Worm (Caenorhabditis elegans) whole organism, L4 larva: ENCODE measurements around the gene lbp-9.

Experiments used
- T26A8.4 ChIP-seq: fragments of 200-800 bp; sonication (Bioruptor generic); IDR thresholded peaks from 2 replicates; pipeline ENCODE4 v1.3.6; 2022; ENCODE audit warnings: missing genetic modification characterization, missing compliant biosample characterization
- Y5F2A.4 ChIP-seq: fragments of 200-800 bp; sonication (Bioruptor generic); optimal IDR thresholded peaks from 2 replicates; lab custom pipeline; 2018; ENCODE audit warnings: mild to moderate bottlenecking, missing genetic modification characterization, missing compliant biosample characterization
- ZK337.2 ChIP-seq: fragments of 200-800 bp; sonication (Bioruptor generic); IDR thresholded peaks from 2 replicates; pipeline ENCODE4 v1.3.6; 2022; ENCODE audit warnings: missing genetic modification reagents, missing genetic modification characterization, missing compliant biosample characterization
- aha-1 ChIP-seq: fragments of 150-350 bp; peaks from one replicate; lab custom pipeline; 2014; ENCODE audit warnings: missing biosample characterization, missing genetic modification characterization
- ama-1 ChIP-seq: fragments of 150-350 bp; optimal IDR thresholded peaks from 2 replicates; lab custom pipeline; 2014; ENCODE audit warnings: inconsistent platforms, mixed read lengths
- arid-1 ChIP-seq: fragments of 200-800 bp; sonication (Bioruptor generic); conservative IDR thresholded peaks from 2 replicates; pipeline ENCODE4 v1.3.6; 2022; ENCODE audit warnings: missing genetic modification reagents, missing genetic modification characterization, missing compliant biosample characterization
- ceh-28 ChIP-seq: fragments of 150-350 bp; optimal IDR thresholded peaks from 2 replicates; lab custom pipeline; 2014; ENCODE audit warnings: missing biosample characterization, missing genetic modification reagents, missing genetic modification characterization
- ceh-62 ChIP-seq: sonication (generic microtip); optimal IDR thresholded peaks from 2 replicates; lab custom pipeline; 2017; ENCODE audit warnings: missing biosample characterization, missing genetic modification characterization
- ces-1 ChIP-seq: fragments of 150-350 bp; sonication (generic microtip); optimal IDR thresholded peaks from 4 replicates; lab custom pipeline; 2014; ENCODE audit warnings: missing biosample characterization, missing genetic modification reagents, missing genetic modification characterization
- ctbp-1 ChIP-seq: fragments of 200-800 bp; sonication (Bioruptor generic); IDR thresholded peaks from 2 replicates; pipeline ENCODE4 v1.3.6; 2022; ENCODE audit warnings: missing genetic modification reagents, missing genetic modification characterization, missing compliant biosample characterization
- dmd-6 ChIP-seq: fragments of 200-800 bp; sonication (Bioruptor generic); IDR thresholded peaks from 2 replicates; pipeline ENCODE4 v1.3.6; 2022; ENCODE audit warnings: missing genetic modification reagents, missing genetic modification characterization, missing compliant biosample characterization
- dmd-9 ChIP-seq: fragments of 200-800 bp; sonication (Bioruptor generic); IDR thresholded peaks from 2 replicates; pipeline ENCODE4 v1.3.6; 2022; ENCODE audit warnings: missing genetic modification reagents, missing genetic modification characterization, missing compliant biosample characterization
- fos-1 ChIP-seq: fragments of 150-350 bp; optimal IDR thresholded peaks from 2 replicates; lab custom pipeline; 2014; ENCODE audit warnings: missing biosample characterization, missing genetic modification characterization
- hlh-11 ChIP-seq: fragments of 200-800 bp; sonication (Bioruptor generic); optimal IDR thresholded peaks from 2 replicates; lab custom pipeline; 2018; ENCODE audit warnings: mild to moderate bottlenecking, missing genetic modification characterization, missing compliant biosample characterization
- hlh-30 ChIP-seq: sonication (generic microtip); optimal IDR thresholded peaks from 2 replicates; lab custom pipeline; 2017; ENCODE audit warnings: antibody characterized with exemption, mild to moderate bottlenecking, missing genetic modification characterization, missing compliant biosample characterization; ENCODE audit not compliant: insufficient read depth
- lim-7 ChIP-seq: fragments of 200-800 bp; sonication (Bioruptor generic); IDR thresholded peaks from 2 replicates; pipeline ENCODE4 v1.3.6; 2022; ENCODE audit warnings: missing genetic modification characterization, missing compliant biosample characterization
- lin-13 ChIP-seq: fragments of 150-350 bp; optimal IDR thresholded peaks from 2 replicates; lab custom pipeline; 2014; ENCODE audit warnings: missing biosample characterization, missing genetic modification reagents, missing genetic modification characterization
- lin-15B ChIP-seq: fragments of 150-350 bp; sonication (generic microtip); optimal IDR thresholded peaks from 3 replicates; lab custom pipeline; 2014; ENCODE audit warnings: missing biosample characterization, missing genetic modification characterization
- lin-38 ChIP-seq: fragments of 200-800 bp; sonication (Bioruptor generic); IDR thresholded peaks from 2 replicates; pipeline ENCODE4 v1.3.6; 2022; ENCODE audit warnings: missing genetic modification reagents, missing genetic modification characterization, missing compliant biosample characterization
- lin-39 ChIP-seq: fragments of 150-350 bp; optimal IDR thresholded peaks from 2 replicates; lab custom pipeline; 2014; ENCODE audit warnings: missing biosample characterization, missing genetic modification reagents, missing genetic modification characterization
- lir-3 ChIP-seq: sonication (generic microtip); optimal IDR thresholded peaks from 2 replicates; lab custom pipeline; 2016; ENCODE audit warnings: mild to moderate bottlenecking, missing genetic modification characterization, missing compliant biosample characterization
- mdl-1 ChIP-seq, 2 experiments: fragments of 150-350 bp in 1 of 2; sonication (generic microtip) in 1 of 2; optimal IDR thresholded peaks; 2 replicates each; lab custom pipeline; 2014 to 2017; ENCODE audit warnings: missing biosample characterization in 2 of 2, missing genetic modification characterization in 2 of 2
- mdt-29 ChIP-seq: fragments of 200-800 bp; sonication (Bioruptor generic); IDR thresholded peaks from 2 replicates; pipeline ENCODE4 v1.3.6; 2022; ENCODE audit warnings: missing genetic modification reagents, missing genetic modification characterization, missing compliant biosample characterization
- mep-1 ChIP-seq: fragments of 150-350 bp; sonication (generic microtip); optimal IDR thresholded peaks from 3 replicates; lab custom pipeline; 2014; ENCODE audit warnings: missing biosample characterization, missing genetic modification characterization
- mxl-2 ChIP-seq: fragments of 200-800 bp; sonication (Bioruptor generic); conservative IDR thresholded peaks from 2 replicates; pipeline ENCODE4 v1.3.6; 2022; ENCODE audit warnings: missing genetic modification reagents, missing genetic modification characterization, missing compliant biosample characterization
- mxl-3 ChIP-seq: fragments of 200-800 bp; sonication (Bioruptor generic); optimal IDR thresholded peaks from 2 replicates; lab custom pipeline; 2018; ENCODE audit warnings: mild to moderate bottlenecking, missing genetic modification characterization, missing compliant biosample characterization
- nhr-11 ChIP-seq: fragments of 150-350 bp; optimal IDR thresholded peaks from 2 replicates; lab custom pipeline; 2014; ENCODE audit warnings: missing biosample characterization, missing genetic modification characterization
- nhr-111 ChIP-seq: fragments of 200-800 bp; sonication (Bioruptor generic); optimal IDR thresholded peaks from 2 replicates; lab custom pipeline; 2018; ENCODE audit warnings: mild to moderate bottlenecking, missing genetic modification characterization, missing compliant biosample characterization
- nhr-28 ChIP-seq: fragments of 150-350 bp; optimal IDR thresholded peaks from 2 replicates; lab custom pipeline; 2014; ENCODE audit warnings: missing biosample characterization, missing genetic modification characterization
- nhr-48 ChIP-seq: sonication (generic microtip); optimal IDR thresholded peaks from 2 replicates; lab custom pipeline; 2016; ENCODE audit warnings: mild to moderate bottlenecking, missing genetic modification characterization, missing compliant biosample characterization
- pha-4 ChIP-seq, 2 experiments: fragments of 150-350 bp in 1 of 2; fragments of 200-800 bp in 1 of 2; sonication (Bioruptor generic) in 1 of 2; IDR thresholded peaks in 1 of 2; optimal IDR thresholded peaks in 1 of 2; 2 replicates each; pipeline versions ENCODE4 v1.3.6 to Lab custom; 2014 to 2022; ENCODE audit warnings: missing genetic modification characterization in 2 of 2, missing genetic modification reagents in 2 of 2, missing biosample characterization in 1 of 2, missing compliant biosample characterization in 1 of 2
- sdz-12 ChIP-seq: fragments of 200-800 bp; sonication (Bioruptor generic); optimal IDR thresholded peaks from 2 replicates; lab custom pipeline; 2018; ENCODE audit warnings: mild to moderate bottlenecking, missing genetic modification characterization, missing compliant biosample characterization
- skn-1 ChIP-seq: fragments of 150-350 bp; optimal IDR thresholded peaks from 2 replicates; lab custom pipeline; 2014; ENCODE audit warnings: missing biosample characterization, missing genetic modification characterization
- snpc-1.2 ChIP-seq: fragments of 200-800 bp; sonication (Bioruptor generic); IDR thresholded peaks from 2 replicates; pipeline ENCODE4 v1.3.6; 2022; ENCODE audit warnings: missing genetic modification reagents, missing genetic modification characterization, missing compliant biosample characterization
- snpc-4 ChIP-seq: fragments of 150-350 bp; optimal IDR thresholded peaks from 2 replicates; lab custom pipeline; 2014; ENCODE audit warnings: missing biosample characterization, missing genetic modification characterization
- tag-97 ChIP-seq: fragments of 200-800 bp; sonication (Bioruptor generic); IDR thresholded peaks from 2 replicates; pipeline ENCODE4 v1.3.6; 2022; ENCODE audit warnings: missing genetic modification characterization, missing compliant biosample characterization
- unc-130 ChIP-seq: sonication (generic microtip); optimal IDR thresholded peaks from 2 replicates; lab custom pipeline; 2016; ENCODE audit warnings: missing genetic modification reagents, missing genetic modification characterization, missing compliant biosample characterization
- unc-39 ChIP-seq: sonication (generic microtip); optimal IDR thresholded peaks from 2 replicates; lab custom pipeline; 2017; ENCODE audit warnings: missing biosample characterization, missing genetic modification characterization
- unc-62 ChIP-seq, 3 experiments: fragments of 150-350 bp in 1 of 3; sonication (generic microtip); optimal IDR thresholded peaks in 2 of 3; peaks in 1 of 3; 1 replicate in 1 of 3; 2 replicates in 2 of 3; lab custom pipeline; 2014 to 2017; ENCODE audit warnings: missing biosample characterization in 3 of 3, missing genetic modification characterization in 3 of 3, missing genetic modification reagents in 3 of 3, missing genotype in 1 of 3
- zip-2 ChIP-seq: fragments of 150-350 bp; optimal IDR thresholded peaks from 2 replicates; lab custom pipeline; 2014; ENCODE audit warnings: missing biosample characterization, missing genetic modification characterization

The lbp-9 gene

ce11 chrV:2068728-2069443 is 637 bp downstream of the lbp-9 start (continued):
- TF ChIP-seq lim-7 (GFP tag; lab: Robert Waterston, UW) (no peak), ctbp-1 (GFP tag; lab: Robert Waterston, UW) (no peak), arid-1 (GFP tag; lab: Robert Waterston, UW) (no peak), snpc-1.2 (GFP tag; lab: Robert Waterston, UW) (no peak), lin-38 (peak; percentile 12; the same call in 1 of the 2 replicates), fos-1 (tag; lab: Kevin White, UChicago) (no peak), mxl-3 (GFP tag; lab: Kevin White, UChicago) (no peak), mdt-29 (no peak), tag-97 (GFP tag; lab: Robert Waterston, UW) (no peak), lin-39 (no peak), lin-13 (GFP tag; lab: Kevin White, UChicago) (no peak), unc-62 (GFP tag; optimal IDR thresholded peaks at IDR 0.05 in 1 of 2; lab: Kevin White, UChicago) (no peak), unc-62 (tag; optimal IDR thresholded peaks at IDR 0.05; lab: Kevin White, UChicago) (no peak), pha-4 (GFP tag; IDR thresholded peaks at IDR 0.05; lab: Robert Waterston, UW) (peak; percentile 14; the same call in 1 of the 2 replicates), pha-4 (tag; optimal IDR thresholded peaks at IDR 0.05; lab: Kevin White, UChicago) (no peak)

DNA sequence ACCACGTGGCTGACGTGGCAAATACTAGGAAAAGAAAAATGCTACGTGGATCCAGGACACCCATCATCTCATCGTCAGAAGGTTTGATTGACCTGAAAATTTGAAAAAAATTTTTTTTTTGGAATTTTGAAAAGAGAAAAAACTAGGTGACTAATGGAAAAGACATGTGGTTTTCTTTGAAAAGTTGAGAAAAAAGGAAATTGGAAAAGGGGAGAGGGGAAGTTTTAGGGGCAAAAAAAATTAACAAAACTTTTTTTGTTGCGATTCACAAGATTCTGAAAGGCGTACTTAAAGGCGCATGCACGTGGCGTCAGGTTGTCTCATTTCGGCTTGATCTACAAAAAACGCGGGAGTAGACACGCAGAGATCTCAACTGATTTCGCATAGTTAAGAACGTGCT is 4.6 kb downstream of the lbp-9 start, which contains the start of gene Y40B10A.9:
Gene Y40B10A.9, minus strand, starts transcription at position 101 of the 400 bp plus-strand sequence.
- TF ChIP-seq Y5F2A.4 (GFP tag; lab: Kevin White, UChicago) (no peak), T26A8.4 (GFP tag; lab: Robert Waterston, UW) (no peak), mdl-1 (tag; optimal IDR thresholded peaks at IDR 0.05; lab: Kevin White, UChicago) (no peak), snpc-1.2 (GFP tag; lab: Robert Waterston, UW) (no peak), lir-3 (tag; lab: Kevin White, UChicago) (no peak), ceh-62 (tag; lab: Kevin White, UChicago) (no peak), nhr-28 (no peak), lin-15B (tag; lab: Kevin White, UChicago) (no peak), ZK337.2 (GFP tag; lab: Robert Waterston, UW) (no peak), unc-130 (GFP tag; lab: Kevin White, UChicago) (no peak)
- TF ChIP-seq, all 104 proteins: peak for 0

- peak; percentile 43 for TF ChIP-seq nhr-11 (tag; lab: Kevin White, UChicago)
- peak; percentile 32 for TF ChIP-seq mxl-3 (GFP tag; lab: Kevin White, UChicago)
- TF ChIP-seq dmd-6 (GFP tag; lab: Robert Waterston, UW) = peak; percentile 20; the same call in 1 of the 2 replicates
- peak; percentile 54 for TF ChIP-seq hlh-30
- peak; percentile 73 for TF ChIP-seq hlh-11 (tag; lab: Kevin White, UChicago)
- no peak for TF ChIP-seq ces-1 (GFP tag; lab: Kevin White, UChicago)
These were observed 7.8 kb downstream of the lbp-9 start for ce11 chrV:2076043-2076442.

DNA sequence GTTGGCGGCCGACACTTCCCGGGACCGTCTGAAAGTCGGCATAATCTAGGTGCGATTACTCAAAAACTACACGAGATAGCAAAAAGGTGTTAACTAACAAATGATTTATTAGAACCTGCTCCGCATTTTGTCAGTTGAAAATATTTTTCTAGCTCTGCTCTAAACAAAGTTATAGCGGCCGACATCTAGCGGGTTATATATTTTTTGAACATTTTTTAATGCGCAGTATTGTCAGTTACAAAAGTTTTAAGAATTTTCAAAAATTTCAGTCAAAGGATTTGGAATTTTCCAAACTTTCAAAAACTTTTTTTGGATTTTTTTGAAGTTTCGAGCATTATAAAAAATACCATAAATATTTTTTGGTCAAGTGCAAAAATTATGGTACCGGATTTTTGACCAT is 13.0 kb downstream of the lbp-9 start:
- TF ChIP-seq nhr-111 (GFP tag; lab: Kevin White, UChicago) (no peak), aha-1 (tag; lab: Kevin White, UChicago) (peak; percentile 68)
- TF ChIP-seq, all 104 proteins: peak for 1

ce11 chrV:2081894-2082293 is 13.6 kb downstream of the lbp-9 start:
- no peak for TF ChIP-seq ceh-28 (tag; lab: Kevin White, UChicago)
- TF ChIP-seq dmd-9 = no peak
- no peak for TF ChIP-seq mep-1
- no peak for TF ChIP-seq skn-1
- no peak for TF ChIP-seq sdz-12
- TF ChIP-seq nhr-48 (tag; lab: Kevin White, UChicago) = no peak
- TF ChIP-seq snpc-4 = no peak
- no peak for TF ChIP-seq unc-39
- no peak for TF ChIP-seq ceh-62 (tag; lab: Kevin White, UChicago)
- no peak for TF ChIP-seq ama-1 (lab: Kevin White, UChicago)
- no peak for TF ChIP-seq mxl-2
- no peak for TF ChIP-seq zip-2 (tag; lab: Kevin White, UChicago)
